Worm (Caenorhabditis elegans) whole organism, L1 larva: ENCODE data around the gene col-129.

Source experiments
- ama-1 ChIP-seq: fragments of 150-350 bp; optimal IDR thresholded peaks from 2 replicates; lab custom pipeline; 2014
- ceh-82 ChIP-seq, 3 experiments: fragments of 150-350 bp in 1 of 3; sonication (generic microtip) in 2 of 3; optimal IDR thresholded peaks; 2 replicates each; lab custom pipeline; 2014 to 2017; ENCODE audit warnings: missing biosample characterization in 3 of 3, missing genetic modification characterization in 3 of 3
- elt-3 ChIP-seq, 6 experiments: fragments of 150-350 bp in 1 of 6; sonication (generic microtip); optimal IDR thresholded peaks; 2 replicates each; lab custom pipeline; 2017 to 2018; ENCODE audit warnings: missing biosample characterization in 6 of 6, missing genetic modification characterization in 6 of 6, inconsistent platforms in 1 of 6
- nhr-11 ChIP-seq: fragments of 150-350 bp; optimal IDR thresholded peaks from 2 replicates; lab custom pipeline; 2014; ENCODE audit warnings: missing biosample characterization, missing genetic modification characterization
- nhr-237 ChIP-seq: fragments of 150-350 bp; optimal IDR thresholded peaks from 2 replicates; lab custom pipeline; 2014; ENCODE audit warnings: missing biosample characterization, missing genetic modification characterization
- nhr-84 ChIP-seq: sonication (generic microtip); optimal IDR thresholded peaks from 2 replicates; lab custom pipeline; 2017; ENCODE audit warnings: missing biosample characterization, missing genetic modification characterization
- pqm-1 ChIP-seq: sonication (generic microtip); optimal IDR thresholded peaks from 3 replicates; lab custom pipeline; 2017; ENCODE audit warnings: missing biosample characterization, missing genetic modification characterization
- sptf-1 ChIP-seq: fragments of 150-350 bp; optimal IDR thresholded peaks from 2 replicates; lab custom pipeline; 2014; ENCODE audit warnings: missing biosample characterization, missing genetic modification characterization
- tbx-2 ChIP-seq: sonication (generic microtip); optimal IDR thresholded peaks from 2 replicates; lab custom pipeline; 2016; ENCODE audit warnings: missing genetic modification characterization, missing compliant biosample characterization

DNA sequence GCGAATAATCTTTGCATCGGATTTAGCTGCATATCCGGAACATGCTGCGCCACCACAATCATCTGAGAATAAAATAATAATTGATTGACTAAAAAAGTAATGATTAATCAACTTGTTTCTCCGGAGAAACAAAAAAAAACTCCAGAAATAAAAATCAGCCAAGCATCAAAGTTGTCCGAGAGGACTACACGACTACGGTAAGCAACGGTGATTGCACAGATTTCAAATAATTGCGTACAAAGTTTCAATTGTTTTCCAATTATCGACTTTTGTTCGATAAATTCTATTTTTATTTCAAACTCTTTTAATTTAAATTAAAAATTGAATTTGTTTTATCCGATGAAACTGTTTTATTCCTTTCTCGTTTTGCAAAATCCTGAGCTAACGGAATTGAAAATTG lies 16.9 kb downstream of the col-129 start, which contains the start of gene cpsf-4:
- TF ChIP-seq nhr-11 (no peak), nhr-84 (tag; lab: Kevin White, UChicago) (no peak), ceh-82 (tag; optimal IDR thresholded peaks at IDR 0.05; lab: Kevin White, UChicago) (no peak), nhr-237 (tag; lab: Kevin White, UChicago) (no peak), sptf-1 (tag; lab: Kevin White, UChicago) (no peak), tbx-2 (tag; lab: Kevin White, UChicago) (no peak), elt-3 (tag; optimal IDR thresholded peaks at IDR 0.05; lab: Kevin White, UChicago) (no peak), ama-1 (lab: Kevin White, UChicago) (no peak), pqm-1 (no peak)
